Worm (Caenorhabditis elegans) whole organism, L3 larva: ENCODE data around the gene F56F11.1.

Experiments used
- R02D3.7 ChIP-seq: fragments of 150-350 bp; optimal IDR thresholded peaks from 2 replicates; lab custom pipeline; 2014; ENCODE audit warnings: missing biosample characterization, missing genetic modification characterization
- ZK546.5 ChIP-seq: sonication (generic microtip); optimal IDR thresholded peaks from 2 replicates; lab custom pipeline; 2017; ENCODE audit warnings: missing biosample characterization, missing genetic modification characterization
- aly-2 ChIP-seq: fragments of 150-350 bp; optimal IDR thresholded peaks from 2 replicates; lab custom pipeline; 2014; ENCODE audit warnings: missing biosample characterization, missing genetic modification characterization
- ama-1 ChIP-seq: fragments of 150-350 bp; optimal IDR thresholded peaks from 2 replicates; lab custom pipeline; 2018
- ceh-16 ChIP-seq: sonication (generic microtip); optimal IDR thresholded peaks from 2 replicates; lab custom pipeline; 2017; ENCODE audit warnings: missing biosample characterization, missing genetic modification characterization
- ceh-28 ChIP-seq: fragments of 150-350 bp; optimal IDR thresholded peaks from 2 replicates; lab custom pipeline; 2014; ENCODE audit warnings: missing biosample characterization, missing genetic modification reagents, missing genetic modification characterization
- ceh-82 ChIP-seq: fragments of 150-350 bp; optimal IDR thresholded peaks from 2 replicates; lab custom pipeline; 2014; ENCODE audit warnings: missing biosample characterization, missing genetic modification characterization
- ceh-9 ChIP-seq: sonication (generic microtip); optimal IDR thresholded peaks from 2 replicates; lab custom pipeline; 2018; ENCODE audit warnings: missing biosample characterization, missing genetic modification characterization
- daf-12 ChIP-seq: fragments of 150-350 bp; optimal IDR thresholded peaks from 2 replicates; lab custom pipeline; 2014; ENCODE audit warnings: missing biosample characterization, missing genetic modification reagents, missing genetic modification characterization
- egl-27 ChIP-seq: sonication (generic microtip); optimal IDR thresholded peaks from 4 replicates; lab custom pipeline; 2017; ENCODE audit warnings: missing biosample characterization, missing genetic modification reagents, missing genetic modification characterization
- egl-5 ChIP-seq: fragments of 150-350 bp; optimal IDR thresholded peaks from 2 replicates; lab custom pipeline; 2017; ENCODE audit warnings: missing biosample characterization, missing genetic modification reagents, missing genetic modification characterization, inconsistent platforms
- elt-1 ChIP-seq: fragments of 150-350 bp; optimal IDR thresholded peaks from 2 replicates; lab custom pipeline; 2014; ENCODE audit warnings: missing biosample characterization, missing genetic modification characterization
- elt-2 ChIP-seq: sonication (generic microtip); optimal IDR thresholded peaks from 2 replicates; lab custom pipeline; 2016; ENCODE audit warnings: missing genetic modification reagents, mild to moderate bottlenecking, missing genetic modification characterization, missing compliant biosample characterization
- elt-3 ChIP-seq, 3 experiments: fragments of 150-350 bp in 1 of 3; sonication (generic microtip) in 2 of 3; optimal IDR thresholded peaks; 2 replicates in 2 of 3; 4 replicates in 1 of 3; lab custom pipeline; 2014 to 2017; ENCODE audit warnings: missing biosample characterization in 3 of 3, missing genetic modification characterization in 3 of 3
- eor-1 ChIP-seq, 2 experiments: fragments of 150-350 bp; optimal IDR thresholded peaks; 2 replicates each; lab custom pipeline; 2014 to 2018; ENCODE audit warnings: missing biosample characterization in 2 of 2, missing genetic modification characterization in 2 of 2
- fkh-10 ChIP-seq: sonication (generic microtip); optimal IDR thresholded peaks from 2 replicates; lab custom pipeline; 2017; ENCODE audit warnings: missing biosample characterization, missing genetic modification reagents, missing genetic modification characterization
- fkh-2 ChIP-seq: fragments of 150-350 bp; optimal IDR thresholded peaks from 2 replicates; lab custom pipeline; 2014; ENCODE audit warnings: missing biosample characterization, missing genetic modification reagents, missing genetic modification characterization
- fos-1 ChIP-seq: fragments of 150-350 bp; optimal IDR thresholded peaks from 2 replicates; lab custom pipeline; 2014; ENCODE audit warnings: missing biosample characterization, missing genetic modification characterization
- hmg-11 ChIP-seq: sonication (generic microtip); optimal IDR thresholded peaks from 2 replicates; lab custom pipeline; 2016; ENCODE audit warnings: missing genetic modification characterization, missing compliant biosample characterization
- jun-1 ChIP-seq: fragments of 150-350 bp; optimal IDR thresholded peaks from 2 replicates; lab custom pipeline; 2014; ENCODE audit warnings: missing biosample characterization, missing genetic modification reagents, missing genetic modification characterization
- lin-15B ChIP-seq: fragments of 150-350 bp; optimal IDR thresholded peaks from 2 replicates; lab custom pipeline; 2014; ENCODE audit warnings: missing biosample characterization, missing genetic modification characterization
- lin-39 ChIP-seq: fragments of 150-350 bp; optimal IDR thresholded peaks from 2 replicates; lab custom pipeline; 2018; ENCODE audit warnings: missing biosample characterization, missing genetic modification reagents, missing genetic modification characterization
- lsy-12 ChIP-seq: sonication (generic microtip); optimal IDR thresholded peaks from 2 replicates; lab custom pipeline; 2016; ENCODE audit warnings: mild to moderate bottlenecking, missing genetic modification characterization, missing compliant biosample characterization
- mdl-1 ChIP-seq: fragments of 150-350 bp; optimal IDR thresholded peaks from 2 replicates; lab custom pipeline; 2014; ENCODE audit warnings: missing biosample characterization, missing genetic modification characterization
- mml-1 ChIP-seq: fragments of 150-350 bp; sonication (generic microtip); optimal IDR thresholded peaks from 3 replicates; lab custom pipeline; 2014; ENCODE audit warnings: missing biosample characterization, missing genetic modification characterization
- nfya-1 ChIP-seq: sonication (generic microtip); optimal IDR thresholded peaks from 2 replicates; lab custom pipeline; 2017; ENCODE audit warnings: missing genetic modification characterization, mild to moderate bottlenecking, missing compliant biosample characterization, antibody characterized with exemption, moderate library complexity; ENCODE audit not compliant: insufficient read depth
- nhr-11 ChIP-seq: fragments of 150-350 bp; optimal IDR thresholded peaks from 2 replicates; lab custom pipeline; 2014; ENCODE audit warnings: missing biosample characterization, missing genetic modification characterization
- nhr-12 ChIP-seq: fragments of 150-350 bp; optimal IDR thresholded peaks from 2 replicates; lab custom pipeline; 2014; ENCODE audit warnings: missing biosample characterization, missing genetic modification characterization
- nhr-23 ChIP-seq: fragments of 150-350 bp; optimal IDR thresholded peaks from 2 replicates; lab custom pipeline; 2014; ENCODE audit warnings: missing biosample characterization, missing genetic modification reagents, missing genetic modification characterization
- nhr-237 ChIP-seq: fragments of 150-350 bp; optimal IDR thresholded peaks from 2 replicates; lab custom pipeline; 2014; ENCODE audit warnings: missing biosample characterization, missing genetic modification characterization
- nhr-25 ChIP-seq: sonication (generic microtip); optimal IDR thresholded peaks from 2 replicates; lab custom pipeline; 2017; ENCODE audit warnings: missing biosample characterization, missing genetic modification characterization
- nhr-28 ChIP-seq: fragments of 150-350 bp; optimal IDR thresholded peaks from 2 replicates; lab custom pipeline; 2014; ENCODE audit warnings: missing biosample characterization, missing genetic modification characterization
- nhr-43 ChIP-seq: sonication (generic microtip); optimal IDR thresholded peaks from 2 replicates; lab custom pipeline; 2016; ENCODE audit warnings: mild to moderate bottlenecking, missing genetic modification characterization, missing compliant biosample characterization; ENCODE audit not compliant: poor library complexity, severe bottlenecking
- nhr-67 ChIP-seq: fragments of 150-350 bp; optimal IDR thresholded peaks from 2 replicates; lab custom pipeline; 2014; ENCODE audit warnings: missing biosample characterization, missing genetic modification characterization
- nhr-76 ChIP-seq: fragments of 150-350 bp; sonication (generic microtip); optimal IDR thresholded peaks from 5 replicates; lab custom pipeline; 2014; ENCODE audit warnings: missing biosample characterization, missing genetic modification characterization
- nhr-77 ChIP-seq: fragments of 150-350 bp; optimal IDR thresholded peaks from 2 replicates; lab custom pipeline; 2014; ENCODE audit warnings: missing biosample characterization, missing genetic modification characterization
- pha-4 ChIP-seq: fragments of 150-350 bp; optimal IDR thresholded peaks from 2 replicates; lab custom pipeline; 2014; ENCODE audit warnings: missing biosample characterization, missing genetic modification reagents, missing genetic modification characterization
- pqm-1 ChIP-seq: fragments of 150-350 bp; optimal IDR thresholded peaks from 2 replicates; lab custom pipeline; 2017; ENCODE audit warnings: missing biosample characterization, missing genetic modification characterization, inconsistent platforms
- sea-2 ChIP-seq: fragments of 150-350 bp; sonication (generic microtip); optimal IDR thresholded peaks from 4 replicates; lab custom pipeline; 2014; ENCODE audit warnings: missing biosample characterization, missing genetic modification reagents, missing genetic modification characterization
- skn-1 ChIP-seq: fragments of 150-350 bp; optimal IDR thresholded peaks from 2 replicates; lab custom pipeline; 2014; ENCODE audit warnings: missing biosample characterization, missing genetic modification characterization
- snpc-4 ChIP-seq: fragments of 150-350 bp; optimal IDR thresholded peaks from 2 replicates; lab custom pipeline; 2014; ENCODE audit warnings: missing biosample characterization, missing genetic modification characterization
- tbx-2 ChIP-seq: sonication (generic microtip); optimal IDR thresholded peaks from 2 replicates; lab custom pipeline; 2016; ENCODE audit warnings: mild to moderate bottlenecking, missing genetic modification characterization, missing compliant biosample characterization
- unc-39 ChIP-seq: sonication (generic microtip); optimal IDR thresholded peaks from 4 replicates; lab custom pipeline; 2017; ENCODE audit warnings: missing biosample characterization, missing genetic modification characterization
- unc-62 ChIP-seq: fragments of 150-350 bp; sonication (generic microtip); optimal IDR thresholded peaks from 4 replicates; lab custom pipeline; 2014; ENCODE audit warnings: missing biosample characterization, missing genetic modification reagents, missing genetic modification characterization
- zag-1 ChIP-seq: fragments of 150-350 bp; optimal IDR thresholded peaks from 2 replicates; lab custom pipeline; 2014; ENCODE audit warnings: missing biosample characterization, missing genetic modification characterization
- ztf-11 ChIP-seq: fragments of 150-350 bp; optimal IDR thresholded peaks from 2 replicates; lab custom pipeline; 2014; ENCODE audit warnings: missing biosample characterization, missing genetic modification characterization
- ztf-4 ChIP-seq: fragments of 150-350 bp; optimal IDR thresholded peaks from 2 replicates; lab custom pipeline; 2014; ENCODE audit warnings: missing biosample characterization, missing genetic modification characterization

F56F11.1 gene

DNA sequence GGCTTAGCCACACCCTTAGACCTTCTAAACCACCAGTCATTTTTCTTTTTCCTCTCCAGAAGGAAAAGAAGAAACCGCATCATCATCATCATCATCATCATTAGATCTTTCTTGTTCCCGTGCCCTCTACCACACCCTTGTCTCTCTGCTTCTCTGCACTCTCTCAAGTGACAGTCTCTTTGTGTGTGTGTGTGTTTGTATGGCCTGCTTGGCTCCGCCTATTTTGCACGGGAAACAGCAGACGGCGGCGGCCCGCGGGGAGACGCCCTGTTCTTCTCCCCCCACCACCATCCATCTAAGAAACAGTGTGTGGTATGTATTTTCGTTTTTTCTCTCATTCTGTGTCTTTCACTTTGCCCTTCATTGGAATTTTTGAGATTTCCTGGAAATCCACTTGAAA lies 19.7 kb upstream of the F56F11.1 start:
- TF ChIP-seq eor-1 (tag; optimal IDR thresholded peaks at IDR 0.05; lab: Kevin White, UChicago) (no peak), nhr-12 (no peak), R02D3.7 (tag; lab: Kevin White, UChicago) (no peak), lin-15B (tag; lab: Kevin White, UChicago) (peak; percentile 7), mml-1 (no peak), ceh-82 (tag; lab: Kevin White, UChicago) (no peak), nhr-43 (tag; lab: Kevin White, UChicago) (peak; percentile 84), unc-39 (tag; lab: Kevin White, UChicago) (no peak), ama-1 (lab: Kevin White, UChicago) (no peak), skn-1 (tag; lab: Kevin White, UChicago) (peak; percentile 25), ceh-9 (tag; lab: Kevin White, UChicago) (no peak), lsy-12 (tag; lab: Kevin White, UChicago) (peak; percentile 29), nhr-11 (tag; lab: Kevin White, UChicago) (no peak), elt-2 (tag; lab: Kevin White, UChicago) (peak; percentile 63), nfya-1 (tag; lab: Kevin White, UChicago) (peak; percentile 71), tbx-2 (tag; lab: Kevin White, UChicago) (peak; percentile 11), nhr-25 (tag; lab: Kevin White, UChicago) (peak; percentile 95), fkh-2 (tag; lab: Kevin White, UChicago) (no peak), jun-1 (tag; lab: Kevin White, UChicago) (peak; percentile 65), pqm-1 (tag; lab: Kevin White, UChicago) (peak; percentile 57), ceh-28 (tag; lab: Kevin White, UChicago) (peak; percentile 62), nhr-28 (tag; lab: Kevin White, UChicago) (no peak), elt-1 (peak; percentile 25), unc-62 (GFP tag; lab: Kevin White, UChicago) (peak; percentile 56), ceh-16 (tag; lab: Kevin White, UChicago) (no peak), nhr-76 (tag; lab: Kevin White, UChicago) (no peak), elt-3 (tag; optimal IDR thresholded peaks at IDR 0.05; lab: Kevin White, UChicago) (peak in 1 of 3 experiments; percentile 77), ZK546.5 (tag; lab: Kevin White, UChicago) (no peak), sea-2 (GFP tag; lab: Kevin White, UChicago) (no peak), aly-2 (tag; lab: Kevin White, UChicago) (no peak), nhr-67 (tag; lab: Kevin White, UChicago) (no peak), ztf-4 (tag; lab: Kevin White, UChicago) (no peak), daf-12 (tag; lab: Kevin White, UChicago) (no peak), egl-27 (tag; lab: Kevin White, UChicago) (no peak), ztf-11 (no peak), nhr-237 (no peak), pha-4 (tag; lab: Kevin White, UChicago) (no peak), egl-5 (tag; lab: Kevin White, UChicago) (peak; percentile 6), mdl-1 (tag; lab: Kevin White, UChicago) (peak; percentile 30), lin-39 (tag; lab: Kevin White, UChicago) (peak; percentile 63), hmg-11 (tag; lab: Kevin White, UChicago) (peak; percentile 44), nhr-23 (tag; lab: Kevin White, UChicago) (peak; percentile 90), zag-1 (no peak), nhr-77 (tag; lab: Kevin White, UChicago) (no peak), snpc-4 (tag; lab: Kevin White, UChicago) (no peak), fkh-10 (GFP tag; lab: Kevin White, UChicago) (no peak), fos-1 (tag; lab: Kevin White, UChicago) (no peak)
- TF ChIP-seq, all 47 proteins: peak for 19
